Worm (Caenorhabditis elegans): ENCODE measurements around the gene sec-10.
A peak's percentile ranks its signal among the peaks of the same experiment; 100 is the strongest.

sec-10 gene

ce11 chrIV:7789521-7789949 lies 7.2 kb upstream of the sec-10 start, which contains the start of gene imp-3 (continued):
- no peak for TF ChIP-seq ZK546.5 (tag; optimal IDR thresholded peaks at IDR 0.05)
- peak; percentile 98 for TF ChIP-seq aha-1 (tag)
- TF ChIP-seq hlh-30 (tag; optimal IDR thresholded peaks at IDR 0.05; ENCODE audit: insufficient read depth) = peak; percentile 81
- peak; percentile 22 for TF ChIP-seq nhr-28 (tag; optimal IDR thresholded peaks at IDR 0.05)
- no peak for TF ChIP-seq saeg-2 (GFP tag; IDR thresholded peaks at IDR 0.05)
- peak; percentile 69 for TF ChIP-seq T26A8.4 (GFP tag; IDR thresholded peaks at IDR 0.05)
- peak; percentile 46; the same call in 1 of the 2 replicates for TF ChIP-seq mxl-2 (GFP tag; conservative IDR thresholded peaks at IDR 0.05)
- peak; percentile 28 to 60 for TF ChIP-seq daf-16 (GFP tag; optimal IDR thresholded peaks at IDR 0.05)
- peak; percentile 88 for TF ChIP-seq daf-16 (tag; optimal IDR thresholded peaks at IDR 0.05)
- TF ChIP-seq mdl-1 (tag; optimal IDR thresholded peaks at IDR 0.05) = peak; percentile 41 to 88
- TF ChIP-seq tra-1 (GFP tag; IDR thresholded peaks at IDR 0.05) = peak; percentile 74
- peak; percentile 53 for TF ChIP-seq zfp-3 (GFP tag; conservative IDR thresholded peaks at IDR 0.05)
- no peak for TF ChIP-seq fos-1 (tag; optimal IDR thresholded peaks at IDR 0.05)
- TF ChIP-seq F37D6.2 (tag; optimal IDR thresholded peaks at IDR 0.05) = no peak
- TF ChIP-seq nhr-6 (tag; optimal IDR thresholded peaks at IDR 0.05) = peak; percentile 21
- TF ChIP-seq unc-130 (GFP tag; optimal IDR thresholded peaks at IDR 0.05) = no peak
- TF ChIP-seq ztf-7 (tag; optimal IDR thresholded peaks at IDR 0.05) = no peak
- TF ChIP-seq mxl-3 (GFP tag; optimal IDR thresholded peaks at IDR 0.05) = peak; percentile 84
- TF ChIP-seq gei-8 (GFP tag; optimal IDR thresholded peaks at IDR 0.05) = peak; percentile 36
- TF ChIP-seq dpl-1 (GFP tag; optimal IDR thresholded peaks at IDR 0.05) = no peak
- peak; percentile 77 for TF ChIP-seq mep-1 (tag; optimal IDR thresholded peaks at IDR 0.05)
- no peak for TF ChIP-seq tag-97 (GFP tag; IDR thresholded peaks at IDR 0.05)
- no peak for TF ChIP-seq F10B5.3 (tag; optimal IDR thresholded peaks at IDR 0.05)
- peak; percentile 2 for TF ChIP-seq lin-13 (GFP tag; optimal IDR thresholded peaks at IDR 0.05)
- TF ChIP-seq zip-11 (GFP tag; IDR thresholded peaks at IDR 0.05) = no peak
- TF ChIP-seq nhr-10 (tag; optimal IDR thresholded peaks at IDR 0.05) = peak; percentile 15
- TF ChIP-seq hlh-11 (tag; optimal IDR thresholded peaks at IDR 0.05) = peak; percentile 67
- peak; percentile 74 for TF ChIP-seq Y5F2A.4 (GFP tag; optimal IDR thresholded peaks at IDR 0.05)
- peak in 1 of 2 experiments; percentile 76; a peak in 2 of 4 replicates for TF ChIP-seq madf-5 (GFP tag; IDR thresholded peaks at IDR 0.05)
- TF ChIP-seq snpc-1.2 (GFP tag; IDR thresholded peaks at IDR 0.05) = peak; percentile 30; the same call in 1 of the 2 replicates
- no peak for TF ChIP-seq ceh-32 (tag; optimal IDR thresholded peaks at IDR 0.05; ENCODE audit: poor library complexity)
- peak; percentile 52 for TF ChIP-seq dmd-6 (GFP tag; IDR thresholded peaks at IDR 0.05)
- no peak for TF ChIP-seq F26F4.8 (GFP tag; conservative IDR thresholded peaks at IDR 0.05)
- TF ChIP-seq ceh-20 (GFP tag; IDR thresholded peaks at IDR 0.05) = peak; percentile 50; the same call in 1 of the 2 replicates
- peak; percentile 52 for TF ChIP-seq mes-2 (tag; optimal IDR thresholded peaks at IDR 0.05; ENCODE audit: poor library complexity, severe bottlenecking)
- no peak for TF ChIP-seq jun-1 (tag; optimal IDR thresholded peaks at IDR 0.05)
- no peak for TF ChIP-seq zfp-2 (tag; optimal IDR thresholded peaks at IDR 0.05)
- no peak for TF ChIP-seq Y75B8A.6 (GFP tag; IDR thresholded peaks at IDR 0.05)
- peak; percentile 69 for TF ChIP-seq T20F7.1 (GFP tag; optimal IDR thresholded peaks at IDR 0.05)
- no peak for TF ChIP-seq lin-39 (tag; optimal IDR thresholded peaks at IDR 0.05)
- TF ChIP-seq spr-3 (GFP tag; optimal IDR thresholded peaks at IDR 0.05) = peak; percentile 11
- peak; percentile 71; the same call in 1 of the 2 replicates for TF ChIP-seq pha-4 (GFP tag; IDR thresholded peaks at IDR 0.05)
- TF ChIP-seq pha-4 (tag; optimal IDR thresholded peaks at IDR 0.05) = peak; percentile 49
- TF ChIP-seq lin-29 (GFP tag; IDR thresholded peaks at IDR 0.05) = 0 out of 2 replicates have a peak, but pooled peaks have one; percentile 23
- 0 out of 2 replicates have a peak, but pooled peaks have one; percentile 30 for TF ChIP-seq php-3 (GFP tag; IDR thresholded peaks at IDR 0.05)
- TF ChIP-seq lsy-2 (tag; optimal IDR thresholded peaks at IDR 0.05) = peak; percentile 30 to 83
- TF ChIP-seq hmg-1.1 (GFP tag; IDR thresholded peaks at IDR 0.05) = peak; percentile 63; the same call in 1 of the 2 replicates
- peak; percentile 64 for TF ChIP-seq rbr-2 (tag; optimal IDR thresholded peaks at IDR 0.05)
- 0 out of 2 replicates have a peak, but pooled peaks have one; percentile 27 for TF ChIP-seq egl-43 (GFP tag; IDR thresholded peaks at IDR 0.05)
